Worm (Caenorhabditis elegans): Measurements from ENCODE around the gene nonu-1.

DNA sequence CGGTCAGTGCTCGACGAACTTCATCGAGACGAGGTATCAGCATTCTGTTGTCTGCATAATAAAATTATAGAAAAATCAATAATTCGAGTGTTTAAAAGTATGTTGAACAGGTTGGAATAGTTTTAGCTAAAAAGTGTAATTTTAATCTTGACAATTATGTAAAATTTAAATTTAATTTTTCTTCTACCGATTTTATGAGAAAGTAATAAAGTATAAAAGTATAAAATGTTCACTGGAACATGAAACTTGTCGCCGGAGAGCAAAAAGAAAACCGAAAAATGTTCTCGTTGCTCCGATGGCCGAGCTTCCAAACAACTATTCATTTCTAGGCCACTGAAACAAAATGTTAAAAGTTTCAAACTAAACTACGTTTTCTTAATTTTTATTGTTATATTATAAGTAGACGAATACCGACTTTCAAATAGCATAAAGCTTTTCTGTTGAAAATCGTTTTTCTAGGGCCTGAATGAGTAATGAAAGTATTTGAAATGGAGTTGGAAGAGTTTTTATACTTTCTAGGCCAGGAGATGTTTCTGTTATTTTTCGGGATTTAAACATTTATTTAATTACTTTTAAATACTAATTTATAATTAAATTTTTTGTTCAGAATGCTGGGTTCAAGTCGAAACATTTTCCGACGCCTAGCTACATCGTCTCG, 12.2 kb upstream of the nonu-1 start, which contains the start of the genes C35D10.10 and C35D10.5:
- TF ChIP-seq unc-62 (GFP tag; optimal IDR thresholded peaks at IDR 0.05) = no peak
- no peak for TF ChIP-seq ztf-11 (tag; optimal IDR thresholded peaks at IDR 0.05)
- no peak for TF ChIP-seq lin-13 (tag; optimal IDR thresholded peaks at IDR 0.05)

Measured in whole organism, mixed stage, embryonic.